Worm (Caenorhabditis elegans): ENCODE measurements around the gene ufm-1.

DNA sequence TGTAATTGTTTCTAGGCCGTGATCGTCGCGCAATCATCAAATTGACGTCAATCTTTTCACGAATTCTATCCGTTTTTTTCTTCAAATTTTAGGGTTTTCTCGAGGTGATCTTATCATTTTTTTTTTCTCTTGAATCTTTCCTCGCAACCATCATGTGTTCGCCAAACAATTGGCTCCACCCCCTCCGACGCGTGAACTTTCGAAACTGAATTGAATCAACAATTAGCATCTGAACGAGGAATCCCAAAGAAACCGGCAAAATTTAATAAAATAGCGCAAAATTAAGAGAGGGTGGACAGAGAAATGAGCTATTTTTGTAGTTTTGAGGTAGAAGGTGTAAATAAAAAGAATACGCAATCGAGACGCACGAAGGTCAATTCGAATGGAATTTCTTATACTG, 14.0 kb downstream of the ufm-1 start:
- TF ChIP-seq him-1 (tag; optimal IDR thresholded peaks at IDR 0.05) (no peak), W03F9.2 (tag; optimal IDR thresholded peaks at IDR 0.05) (no peak)
